Fruit fly (Drosophila melanogaster) whole organism, adult: ENCODE data around the gene CG14717.

ENCODE experiments used
- CG12768 ChIP-seq: fragments of 200-800 bp; sonication (Bioruptor generic); optimal IDR thresholded peaks from 2 replicates; lab custom pipeline; 2017; ENCODE audit warnings: missing biosample characterization, missing genetic modification characterization, mild to moderate bottlenecking, moderate library complexity, missing genetic modification reagents
- CG1620 ChIP-seq: fragments of 200-800 bp; sonication (Bioruptor generic); optimal IDR thresholded peaks from 2 replicates; lab custom pipeline; 2016; ENCODE audit warnings: missing biosample characterization, missing genetic modification characterization
- CG33017 ChIP-seq: fragments of 200-800 bp; sonication (Bioruptor generic); optimal IDR thresholded peaks from 2 replicates; lab custom pipeline; 2018; ENCODE audit warnings: missing biosample characterization, mild to moderate bottlenecking, missing genetic modification characterization, moderate library complexity
- CG5204 ChIP-seq: fragments of 200-800 bp; sonication (Bioruptor generic); optimal IDR thresholded peaks from 2 replicates; lab custom pipeline; 2016; ENCODE audit warnings: missing biosample characterization, missing genetic modification characterization
- Crg-1 ChIP-seq: fragments of 200-800 bp; sonication (Bioruptor generic); optimal IDR thresholded peaks from 2 replicates; lab custom pipeline; 2016; ENCODE audit warnings: missing biosample characterization, missing genetic modification characterization
- Hr96 ChIP-seq: fragments of 200-800 bp; sonication (Bioruptor generic); optimal IDR thresholded peaks from 2 replicates; lab custom pipeline; 2016; ENCODE audit warnings: missing biosample characterization, missing genetic modification characterization
- bab1 ChIP-seq: fragments of 200-800 bp; sonication (Bioruptor generic); optimal IDR thresholded peaks from 3 replicates; lab custom pipeline; 2019; ENCODE audit warnings: missing biosample characterization, mild to moderate bottlenecking, missing genetic modification characterization, moderate library complexity
- cic ChIP-seq: fragments of 200-800 bp; sonication (Bioruptor generic); optimal IDR thresholded peaks from 2 replicates; lab custom pipeline; 2017; ENCODE audit warnings: missing biosample characterization, mild to moderate bottlenecking, missing genetic modification characterization, moderate library complexity
- cnc ChIP-seq, 2 experiments: fragments of >200 bp; optimal IDR thresholded peaks; 2 replicates each; lab custom pipeline; 2017
- kay ChIP-seq: fragments of 200-800 bp; sonication (Bioruptor generic); peaks from one replicate; lab custom pipeline; 2016; ENCODE audit warnings: missing biosample characterization, missing genetic modification characterization, borderline replicate concordance
- ovo ChIP-seq: fragments of 200-800 bp; sonication (Bioruptor generic); optimal IDR thresholded peaks from 2 replicates; lab custom pipeline; 2016; ENCODE audit warnings: missing biosample characterization, missing genetic modification characterization
- pad ChIP-seq: fragments of 200-800 bp; sonication (Bioruptor generic); optimal IDR thresholded peaks from 3 replicates; lab custom pipeline; 2017; ENCODE audit warnings: missing biosample characterization, missing genetic modification characterization, mild to moderate bottlenecking, moderate library complexity, missing genetic modification reagents
- tj ChIP-seq: fragments of 200-800 bp; sonication (Bioruptor generic); optimal IDR thresholded peaks from 3 replicates; lab custom pipeline; 2017; ENCODE audit warnings: missing biosample characterization, mild to moderate bottlenecking, missing genetic modification characterization, moderate library complexity
- toe ChIP-seq: fragments of 200-800 bp; sonication (Bioruptor generic); optimal IDR thresholded peaks from 2 replicates; lab custom pipeline; 2016; ENCODE audit warnings: missing biosample characterization, missing genetic modification characterization

- no peak for TF ChIP-seq toe
- no peak for TF ChIP-seq CG5204
- TF ChIP-seq cic, result no peak
- no peak for TF ChIP-seq cnc (optimal IDR thresholded peaks at IDR 0.05; lab: Kevin White, UChicago)
- no peak for TF ChIP-seq tj (GFP tag; lab: Kevin White, UChicago)
- no peak for TF ChIP-seq CG1620 (GFP tag; lab: Kevin White, UChicago)
- no peak for TF ChIP-seq CG33017 (tag; lab: Kevin White, UChicago)
- TF ChIP-seq ovo (GFP tag; lab: Kevin White, UChicago), result no peak
- no peak for TF ChIP-seq CG12768 (GFP tag; lab: Kevin White, UChicago)
- TF ChIP-seq pad, result no peak
- TF ChIP-seq bab1, result no peak
- TF ChIP-seq kay, result no peak
- no peak for TF ChIP-seq Hr96 (GFP tag; lab: Kevin White, UChicago)
- no peak for TF ChIP-seq Crg-1 (GFP tag; lab: Kevin White, UChicago)
These were observed 33.7 kb upstream of the CG14717 start for dm6 chr3R:11662617-11663016.
